Worm (Caenorhabditis elegans) whole organism, L1 larva: ENCODE results near the gene clc-24.
A peak's percentile ranks its signal among the peaks of the same experiment; 100 is the strongest.

ENCODE experiments used
- C04F5.9 ChIP-seq: sonication (generic microtip); optimal IDR thresholded peaks from 2 replicates; lab custom pipeline; 2016; ENCODE audit warnings: missing genetic modification characterization, missing compliant biosample characterization
- C34B4.2 ChIP-seq: sonication (generic microtip); optimal IDR thresholded peaks from 2 replicates; lab custom pipeline; 2017; ENCODE audit warnings: mild to moderate bottlenecking, missing genetic modification characterization, missing compliant biosample characterization
- aly-2 ChIP-seq: fragments of 150-350 bp; optimal IDR thresholded peaks from 2 replicates; lab custom pipeline; 2014; ENCODE audit warnings: missing biosample characterization, missing genetic modification characterization
- ama-1 ChIP-seq: fragments of 150-350 bp; optimal IDR thresholded peaks from 2 replicates; lab custom pipeline; 2014
- ceh-82 ChIP-seq, 3 experiments: fragments of 150-350 bp in 1 of 3; sonication (generic microtip) in 2 of 3; optimal IDR thresholded peaks; 2 replicates each; lab custom pipeline; 2014 to 2017; ENCODE audit warnings: missing biosample characterization in 3 of 3, missing genetic modification characterization in 3 of 3
- ceh-88 ChIP-seq: fragments of 200-800 bp; sonication (Bioruptor generic); IDR thresholded peaks from 2 replicates; pipeline ENCODE4 v1.3.6; 2022; ENCODE audit warnings: missing genetic modification characterization, missing compliant biosample characterization
- ceh-90 ChIP-seq: sonication (generic microtip); optimal IDR thresholded peaks from 2 replicates; lab custom pipeline; 2016; ENCODE audit warnings: missing genetic modification characterization, missing compliant biosample characterization
- dsc-1 ChIP-seq: sonication (generic microtip); optimal IDR thresholded peaks from 2 replicates; lab custom pipeline; 2016; ENCODE audit warnings: mild to moderate bottlenecking, missing genetic modification characterization, missing compliant biosample characterization
- elt-2 ChIP-seq: sonication (generic microtip); optimal IDR thresholded peaks from 2 replicates; lab custom pipeline; 2016; ENCODE audit warnings: missing genetic modification characterization, mild to moderate bottlenecking, inconsistent platforms, missing compliant biosample characterization, missing genetic modification reagents
- fkh-10 ChIP-seq: sonication (generic microtip); optimal IDR thresholded peaks from 2 replicates; lab custom pipeline; 2017; ENCODE audit warnings: missing biosample characterization, missing genetic modification reagents, missing genetic modification characterization
- fkh-8 ChIP-seq: sonication (generic microtip); optimal IDR thresholded peaks from 2 replicates; lab custom pipeline; 2016; ENCODE audit warnings: mild to moderate bottlenecking, missing genetic modification characterization, missing compliant biosample characterization
- fos-1 ChIP-seq: fragments of 150-350 bp; optimal IDR thresholded peaks from 2 replicates; lab custom pipeline; 2014; ENCODE audit warnings: missing biosample characterization, missing genetic modification characterization
- grh-1 ChIP-seq: fragments of 200-800 bp; sonication (Bioruptor generic); IDR thresholded peaks from 2 replicates; pipeline ENCODE4 v1.3.6; 2022; ENCODE audit warnings: missing genetic modification reagents, missing genetic modification characterization, missing compliant biosample characterization
- hlh-17 ChIP-seq: fragments of 200-800 bp; sonication (Bioruptor generic); optimal IDR thresholded peaks from 2 replicates; lab custom pipeline; 2018; ENCODE audit warnings: missing genetic modification characterization, mild to moderate bottlenecking, missing compliant biosample characterization, moderate library complexity, borderline replicate concordance
- hlh-4 ChIP-seq: sonication (generic microtip); optimal IDR thresholded peaks from 2 replicates; lab custom pipeline; 2016; ENCODE audit warnings: mild to moderate bottlenecking, missing genetic modification characterization, missing compliant biosample characterization
- isw-1 ChIP-seq: fragments of 200-800 bp; sonication (Bioruptor generic); IDR thresholded peaks from 2 replicates; pipeline ENCODE4 v1.3.6; 2022; ENCODE audit warnings: missing genetic modification characterization, missing compliant biosample characterization
- jun-1 ChIP-seq: fragments of 150-350 bp; optimal IDR thresholded peaks from 2 replicates; lab custom pipeline; 2014; ENCODE audit warnings: missing biosample characterization, missing genetic modification reagents, missing genetic modification characterization
- lin-13 ChIP-seq: fragments of 150-350 bp; optimal IDR thresholded peaks from 2 replicates; lab custom pipeline; 2014; ENCODE audit warnings: missing biosample characterization, missing genetic modification reagents, missing genetic modification characterization
- lin-14 ChIP-seq: fragments of 200-800 bp; sonication (Bioruptor generic); optimal IDR thresholded peaks from 2 replicates; lab custom pipeline; 2018; ENCODE audit warnings: mild to moderate bottlenecking, missing genetic modification characterization, moderate library complexity, missing compliant biosample characterization
- lin-15B ChIP-seq: fragments of 150-350 bp; sonication (generic microtip); optimal IDR thresholded peaks from 3 replicates; lab custom pipeline; 2014; ENCODE audit warnings: missing biosample characterization, missing genetic modification characterization
- lin-35 ChIP-seq, 2 experiments: fragments of 150-350 bp; optimal IDR thresholded peaks; 2 replicates each; lab custom pipeline; 2014; ENCODE audit warnings: missing biosample characterization in 2 of 2, missing genetic modification characterization in 2 of 2, missing genetic modification reagents in 2 of 2
- lin-39 ChIP-seq: fragments of 150-350 bp; optimal IDR thresholded peaks from 2 replicates; lab custom pipeline; 2014; ENCODE audit warnings: missing biosample characterization, missing genetic modification reagents, missing genetic modification characterization
- lir-3 ChIP-seq: sonication (generic microtip); optimal IDR thresholded peaks from 2 replicates; lab custom pipeline; 2016; ENCODE audit warnings: mild to moderate bottlenecking, missing genetic modification characterization, moderate library complexity, missing compliant biosample characterization; ENCODE audit not compliant: poor library complexity
- lsy-2 ChIP-seq, 2 experiments: fragments of 150-350 bp; optimal IDR thresholded peaks; 2 replicates each; lab custom pipeline; 2014; ENCODE audit warnings: missing biosample characterization in 2 of 2, missing genetic modification characterization in 2 of 2
- mdl-1 ChIP-seq, 2 experiments: fragments of 150-350 bp; optimal IDR thresholded peaks; 2 replicates each; lab custom pipeline; 2014 to 2017; ENCODE audit warnings: missing biosample characterization in 2 of 2, missing genetic modification characterization in 2 of 2, inconsistent platforms in 1 of 2
- mef-2 ChIP-seq: fragments of 150-350 bp; optimal IDR thresholded peaks from 2 replicates; lab custom pipeline; 2014; ENCODE audit warnings: missing biosample characterization, missing genetic modification characterization
- mep-1 ChIP-seq: fragments of 150-350 bp; optimal IDR thresholded peaks from 2 replicates; lab custom pipeline; 2014; ENCODE audit warnings: missing biosample characterization, missing genetic modification characterization
- nhr-11 ChIP-seq: fragments of 150-350 bp; optimal IDR thresholded peaks from 2 replicates; lab custom pipeline; 2014; ENCODE audit warnings: missing biosample characterization, missing genetic modification characterization
- nhr-237 ChIP-seq: fragments of 150-350 bp; optimal IDR thresholded peaks from 2 replicates; lab custom pipeline; 2014; ENCODE audit warnings: missing biosample characterization, missing genetic modification characterization
- nhr-47 ChIP-seq: sonication (generic microtip); optimal IDR thresholded peaks from 2 replicates; lab custom pipeline; 2016; ENCODE audit warnings: mild to moderate bottlenecking, missing genetic modification characterization, moderate library complexity, missing compliant biosample characterization
- nhr-76 ChIP-seq: sonication (generic microtip); optimal IDR thresholded peaks from 2 replicates; lab custom pipeline; 2017; ENCODE audit warnings: missing biosample characterization, missing genetic modification characterization
- nhr-85 ChIP-seq: sonication (generic microtip); peaks from one replicate; lab custom pipeline; 2016; ENCODE audit warnings: missing genetic modification characterization, inconsistent platforms, missing compliant biosample characterization
- nhr-90 ChIP-seq: sonication (generic microtip); optimal IDR thresholded peaks from 2 replicates; lab custom pipeline; 2016; ENCODE audit warnings: mild to moderate bottlenecking, missing genetic modification characterization, missing compliant biosample characterization; ENCODE audit not compliant: poor library complexity
- pag-3 ChIP-seq: sonication (generic microtip); optimal IDR thresholded peaks from 2 replicates; lab custom pipeline; 2017; ENCODE audit warnings: missing genetic modification characterization, mild to moderate bottlenecking, missing compliant biosample characterization, antibody characterized with exemption, borderline replicate concordance; ENCODE audit not compliant: insufficient read depth
- pqm-1 ChIP-seq: sonication (generic microtip); optimal IDR thresholded peaks from 3 replicates; lab custom pipeline; 2017; ENCODE audit warnings: missing biosample characterization, missing genetic modification characterization
- rnt-1 ChIP-seq: sonication (generic microtip); optimal IDR thresholded peaks from 2 replicates; lab custom pipeline; 2016; ENCODE audit warnings: mild to moderate bottlenecking, missing genetic modification characterization, moderate library complexity, missing compliant biosample characterization
- skn-1 ChIP-seq: fragments of 150-350 bp; optimal IDR thresholded peaks from 2 replicates; lab custom pipeline; 2014; ENCODE audit warnings: missing biosample characterization, missing genetic modification characterization
- snpc-4 ChIP-seq: fragments of 150-350 bp; optimal IDR thresholded peaks from 2 replicates; lab custom pipeline; 2014; ENCODE audit warnings: missing biosample characterization, missing genetic modification characterization
- sptf-1 ChIP-seq: fragments of 150-350 bp; optimal IDR thresholded peaks from 2 replicates; lab custom pipeline; 2014; ENCODE audit warnings: missing biosample characterization, missing genetic modification characterization
- tbx-2 ChIP-seq: sonication (generic microtip); optimal IDR thresholded peaks from 2 replicates; lab custom pipeline; 2016; ENCODE audit warnings: missing genetic modification characterization, missing compliant biosample characterization
- tlp-1 ChIP-seq: fragments of 150-350 bp; optimal IDR thresholded peaks from 2 replicates; lab custom pipeline; 2014; ENCODE audit warnings: missing biosample characterization, missing genetic modification characterization
- unc-130 ChIP-seq: fragments of 150-350 bp; optimal IDR thresholded peaks from 2 replicates; lab custom pipeline; 2017; ENCODE audit warnings: missing biosample characterization, missing genetic modification characterization, inconsistent platforms
- unc-30 ChIP-seq: sonication (generic microtip); optimal IDR thresholded peaks from 2 replicates; lab custom pipeline; 2017; ENCODE audit warnings: missing biosample characterization, missing genetic modification characterization
- unc-62 ChIP-seq: fragments of 150-350 bp; optimal IDR thresholded peaks from 2 replicates; lab custom pipeline; 2014; ENCODE audit warnings: missing biosample characterization, missing genetic modification reagents, missing genetic modification characterization
- unc-86 ChIP-seq: sonication (generic microtip); optimal IDR thresholded peaks from 2 replicates; lab custom pipeline; 2016; ENCODE audit warnings: missing genetic modification characterization, missing compliant biosample characterization
- zag-1 ChIP-seq: fragments of 150-350 bp; optimal IDR thresholded peaks from 2 replicates; lab custom pipeline; 2014; ENCODE audit warnings: missing biosample characterization, missing genetic modification characterization
- zip-4 ChIP-seq: fragments of 200-800 bp; sonication (Bioruptor generic); optimal IDR thresholded peaks from 2 replicates; lab custom pipeline; 2018; ENCODE audit warnings: mild to moderate bottlenecking, missing genetic modification characterization, moderate library complexity, missing compliant biosample characterization
- ztf-11 ChIP-seq, 2 experiments: sonication (generic microtip); optimal IDR thresholded peaks; 2 replicates each; lab custom pipeline; 2016 to 2017; ENCODE audit warnings: missing genetic modification characterization in 2 of 2, missing biosample characterization in 1 of 2, missing compliant biosample characterization in 1 of 2

Gene clc-24

DNA sequence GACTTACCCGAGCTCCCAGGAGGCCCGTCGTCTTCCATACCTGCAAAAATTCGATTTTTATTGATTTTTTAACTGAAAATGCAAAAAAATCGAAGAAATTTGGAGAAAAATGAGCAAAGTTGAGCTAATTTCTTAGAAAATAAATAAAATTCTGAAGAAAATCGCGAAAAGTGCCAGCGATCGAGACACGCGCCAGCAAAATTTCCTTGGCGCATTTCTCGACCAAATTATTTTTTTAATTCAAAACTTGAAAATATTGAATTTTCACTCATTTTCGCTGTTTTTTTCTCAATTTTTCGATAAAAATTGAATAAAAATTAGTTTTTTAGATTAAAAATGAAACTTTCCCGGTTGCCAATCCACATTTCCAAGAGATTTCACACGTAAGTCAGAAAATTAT is 27.3 kb downstream of the clc-24 start, which contains the start of the genes chin-1 and BE0003N10.1 (continued):
- TF ChIP-seq lin-14 (GFP tag; lab: Kevin White, UChicago) (peak; percentile 41), tlp-1 (tag; lab: Kevin White, UChicago) (no peak), unc-130 (no peak), lir-3 (tag; lab: Kevin White, UChicago) (no peak), nhr-47 (tag; lab: Kevin White, UChicago) (no peak), hlh-4 (tag; lab: Kevin White, UChicago) (no peak), C34B4.2 (no peak), lin-13 (GFP tag; lab: Kevin White, UChicago) (peak; percentile 21), unc-86 (tag; lab: Kevin White, UChicago) (no peak), ceh-88 (no peak), C04F5.9 (tag; lab: Kevin White, UChicago) (peak; percentile 27), grh-1 (no peak), rnt-1 (tag; lab: Kevin White, UChicago) (peak; percentile 67), zag-1 (tag; lab: Kevin White, UChicago) (no peak), skn-1 (tag; lab: Kevin White, UChicago) (no peak), pag-3 (no peak), nhr-76 (tag; lab: Kevin White, UChicago) (no peak), lin-15B (peak; percentile 23), fkh-10 (GFP tag; lab: Kevin White, UChicago) (no peak), ama-1 (lab: Kevin White, UChicago) (no peak), ceh-82 (tag; optimal IDR thresholded peaks at IDR 0.05; lab: Kevin White, UChicago) (peak; percentile 38 to 71 (median 41)), lsy-2 (tag; optimal IDR thresholded peaks at IDR 0.05; lab: Kevin White, UChicago) (peak; percentile 70 to 76), dsc-1 (tag; lab: Kevin White, UChicago) (no peak), fos-1 (tag; lab: Kevin White, UChicago) (no peak), hlh-17 (GFP tag; lab: Kevin White, UChicago) (no peak), nhr-237 (tag; lab: Kevin White, UChicago) (no peak), mep-1 (tag; lab: Kevin White, UChicago) (peak; percentile 85), aly-2 (peak; percentile 7), fkh-8 (tag; lab: Kevin White, UChicago) (no peak), nhr-85 (tag; lab: Kevin White, UChicago) (peak; percentile 82), unc-62 (GFP tag; lab: Kevin White, UChicago) (no peak), ztf-11 (tag; optimal IDR thresholded peaks at IDR 0.05; lab: Kevin White, UChicago) (no peak), ceh-90 (tag; lab: Kevin White, UChicago) (no peak), jun-1 (no peak), mdl-1 (tag; optimal IDR thresholded peaks at IDR 0.05; lab: Kevin White, UChicago) (no peak), pqm-1 (no peak), nhr-90 (peak; percentile 42), zip-4 (GFP tag; lab: Kevin White, UChicago) (no peak), nhr-11 (tag; lab: Kevin White, UChicago) (no peak), mef-2 (tag; lab: Kevin White, UChicago) (no peak), sptf-1 (tag; lab: Kevin White, UChicago) (no peak), unc-30 (no peak), lin-35 (GFP tag; optimal IDR thresholded peaks at IDR 0.05; lab: Kevin White, UChicago) (peak; percentile 61 to 66), elt-2 (tag; lab: Kevin White, UChicago) (no peak), snpc-4 (no peak), lin-39 (peak; percentile 85), isw-1 (GFP tag; lab: Robert Waterston, UW) (peak; percentile 59), tbx-2 (tag; lab: Kevin White, UChicago) (peak; percentile 54)
